Worm (Caenorhabditis elegans) whole organism, midembryonic: ENCODE data around the gene C29F7.3.

ENCODE experiments used
- T22C8.4 ChIP-seq: fragments of 200-800 bp; sonication (Bioruptor generic); IDR thresholded peaks from 2 replicates; pipeline ENCODE4 v1.3.6; 2022; ENCODE audit warnings: missing genetic modification characterization, missing compliant biosample characterization
- cog-1 ChIP-seq: sonication (generic microtip); optimal IDR thresholded peaks from 2 replicates; lab custom pipeline; 2016; ENCODE audit warnings: missing genetic modification characterization, missing compliant biosample characterization
- flt-1 ChIP-seq: fragments of 200-800 bp; sonication (Bioruptor generic); IDR thresholded peaks from 2 replicates; pipeline ENCODE4 v1.3.6; 2022; ENCODE audit warnings: missing genetic modification characterization, missing compliant biosample characterization
- klf-2 ChIP-seq: fragments of 200-800 bp; sonication (Bioruptor generic); conservative IDR thresholded peaks from 2 replicates; pipeline ENCODE4 v1.3.6; 2022; ENCODE audit warnings: missing genetic modification reagents, missing genetic modification characterization, missing compliant biosample characterization
- med-1 ChIP-seq: sonication (generic microtip); optimal IDR thresholded peaks from 2 replicates; lab custom pipeline; 2017; ENCODE audit warnings: missing genetic modification characterization, mild to moderate bottlenecking, missing compliant biosample characterization, antibody characterized with exemption, missing genetic modification reagents; ENCODE audit not compliant: insufficient read depth
- ref-1 ChIP-seq: fragments of 200-800 bp; sonication (Bioruptor generic); conservative IDR thresholded peaks from 2 replicates; pipeline ENCODE4 v1.3.6; 2022; ENCODE audit warnings: missing genetic modification reagents, missing genetic modification characterization, missing compliant biosample characterization
- ztf-23 ChIP-seq: fragments of 200-800 bp; sonication (Bioruptor generic); IDR thresholded peaks from 2 replicates; pipeline ENCODE4 v1.3.6; 2022; ENCODE audit warnings: missing genetic modification reagents, missing genetic modification characterization, missing compliant biosample characterization
- ztf-29 ChIP-seq: fragments of 200-800 bp; sonication (Bioruptor generic); IDR thresholded peaks from 2 replicates; pipeline ENCODE4 v1.3.6; 2022; ENCODE audit warnings: missing genetic modification reagents, missing genetic modification characterization, missing compliant biosample characterization

DNA sequence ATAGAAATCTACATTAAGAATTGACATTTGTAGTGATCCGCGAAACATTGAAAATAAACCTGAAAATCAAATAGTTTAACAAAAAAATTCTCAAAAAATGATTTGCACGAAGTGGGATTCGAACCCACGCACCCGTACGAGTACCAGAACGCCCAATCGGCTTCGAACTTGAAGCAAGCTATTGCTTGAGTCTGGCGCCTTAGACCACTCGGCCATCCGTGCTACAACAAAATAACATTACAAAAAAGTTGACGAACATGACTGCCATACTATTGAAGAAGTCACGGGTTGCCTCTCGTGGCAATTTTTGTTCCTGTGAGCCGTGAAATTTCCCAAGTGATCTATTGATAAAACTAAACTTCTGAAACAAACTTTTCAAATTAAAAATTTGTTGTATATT, 23.5 kb upstream of the C29F7.3 start:
- no peak for TF ChIP-seq med-1 (GFP tag; lab: Kevin White, UChicago)
- TF ChIP-seq T22C8.4 (GFP tag; lab: Robert Waterston, UW) = no peak
- TF ChIP-seq ref-1 (GFP tag; lab: Robert Waterston, UW) = no peak
- TF ChIP-seq cog-1 (tag; lab: Kevin White, UChicago) = no peak
- TF ChIP-seq ztf-23 = no peak
- no peak for TF ChIP-seq klf-2 (GFP tag; lab: Robert Waterston, UW)
- TF ChIP-seq flt-1 = no peak
- no peak for TF ChIP-seq ztf-29 (GFP tag; lab: Robert Waterston, UW)
